Fruit fly (Drosophila melanogaster): Measurements from ENCODE around the gene CG1737.

The CG1737 gene

dm6 chrX:11369374-11369773 is 19.0 kb downstream of the CG1737 start, which contains the start of gene dlg1 (continued):
- TF ChIP-seq CG17186 (GFP tag; optimal IDR thresholded peaks at IDR 0.05) (peak; percentile 4), Dp (GFP tag; optimal IDR thresholded peaks at IDR 0.05) (peak; percentile 73), Elba2 (GFP tag; optimal IDR thresholded peaks at IDR 0.05) (peak; percentile 63), sd (tag; optimal IDR thresholded peaks at IDR 0.05) (peak; percentile 30), CG2712 (tag; optimal IDR thresholded peaks at IDR 0.05) (peak; percentile 10), vnd (GFP tag; IDR thresholded peaks at IDR 0.05; ENCODE audit: partially characterized antibody) (peak; percentile 56; the same call in 2 of the 3 replicates), bigmax (GFP tag; optimal IDR thresholded peaks at IDR 0.05) (peak; percentile 53), CG32532 (GFP tag; IDR thresholded peaks at IDR 0.05) (no peak), knrl (GFP tag; IDR thresholded peaks at IDR 0.05; ENCODE audit: partially characterized antibody) (peak; percentile 72), Bgb (GFP tag; IDR thresholded peaks at IDR 0.05; ENCODE audit: partially characterized antibody) (peak; percentile 65), CG1792 (GFP tag; optimal IDR thresholded peaks at IDR 0.05) (no peak), unc-4 (GFP tag; IDR thresholded peaks at IDR 0.05; ENCODE audit: partially characterized antibody) (peak; percentile 70), hbn (GFP tag; IDR thresholded peaks at IDR 0.05; ENCODE audit: partially characterized antibody) (peak; percentile 58), MBD-R2 (GFP tag; IDR thresholded peaks at IDR 0.05) (peak; percentile 56), Sin3A (optimal IDR thresholded peaks at IDR 0.05) (peak; percentile 8), CG17912 (GFP tag; optimal IDR thresholded peaks at IDR 0.05) (no peak), Trl (optimal IDR thresholded peaks at IDR 0.05) (no peak), Trl (GFP tag; optimal IDR thresholded peaks at IDR 0.05) (no peak), Nf-YC (tag; optimal IDR thresholded peaks at IDR 0.05) (peak; percentile 57), Sox100B (GFP tag; optimal IDR thresholded peaks at IDR 0.05) (no peak), zen (tag; optimal IDR thresholded peaks at IDR 0.05) (peak; percentile 11), CG13287 (GFP tag; IDR thresholded peaks at IDR 0.05; ENCODE audit: partially characterized antibody) (peak; percentile 78), BEAF-32 (GFP tag; optimal IDR thresholded peaks at IDR 0.05) (peak; percentile 69), Dll (GFP tag; IDR thresholded peaks at IDR 0.05; ENCODE audit: partially characterized antibody) (peak; percentile 82), Doc2 (GFP tag; IDR thresholded peaks at IDR 0.05) (no peak), mld (GFP tag; IDR thresholded peaks at IDR 0.05; ENCODE audit: partially characterized antibody) (peak; percentile 50; the same call in 1 of the 3 replicates), CG7963 (GFP tag; IDR thresholded peaks at IDR 0.05; ENCODE audit: partially characterized antibody) (0 out of 3 replicates have a peak, but pooled peaks have one; percentile 6), CG14710 (tag; optimal IDR thresholded peaks at IDR 0.05) (peak; percentile 43), bbx (GFP tag; IDR thresholded peaks at IDR 0.05; ENCODE audit: partially characterized antibody) (peak; percentile 55), Pdp1 (GFP tag; optimal IDR thresholded peaks at IDR 0.05) (peak in 1 of 2 experiments; percentile 52), sna (GFP tag; IDR thresholded peaks at IDR 0.05; ENCODE audit: partially characterized antibody) (peak; percentile 56), CG15514 (GFP tag; optimal IDR thresholded peaks at IDR 0.05) (peak; percentile 97), Dref (GFP tag; IDR thresholded peaks at IDR 0.05) (peak; percentile 56), CG1602 (GFP tag; optimal IDR thresholded peaks at IDR 0.05) (no peak), CG3995 (GFP tag; optimal IDR thresholded peaks at IDR 0.05) (peak; percentile 73), lilli (GFP tag; optimal IDR thresholded peaks at IDR 0.05) (peak; percentile 8), chinmo (GFP tag; IDR thresholded peaks at IDR 0.05; ENCODE audit: partially characterized antibody) (0 out of 4 replicates have a peak, but pooled peaks have one; percentile 49), ato (GFP tag; IDR thresholded peaks at IDR 0.05; ENCODE audit: partially characterized antibody) (peak; percentile 34; the same call in 1 of the 2 replicates), sens (GFP tag) (peak; percentile 55), trem (tag; optimal IDR thresholded peaks at IDR 0.05) (peak; percentile 37), Fer1 (GFP tag; optimal IDR thresholded peaks at IDR 0.05) (no peak), CG16813 (GFP tag; IDR thresholded peaks at IDR 0.05; ENCODE audit: partially characterized antibody) (peak; percentile 67), insv (GFP tag; optimal IDR thresholded peaks at IDR 0.05) (peak; percentile 94 to 99), Sry-δ (GFP tag; optimal IDR thresholded peaks at IDR 0.05) (peak; percentile 35), CG12659 (GFP tag; optimal IDR thresholded peaks at IDR 0.05) (peak; percentile 25), CG6791 (GFP tag; IDR thresholded peaks at IDR 0.05; ENCODE audit: partially characterized antibody) (peak; percentile 49; the same call in 1 of the 3 replicates), stc (GFP tag; IDR thresholded peaks at IDR 0.05) (no peak), zen2 (GFP tag; IDR thresholded peaks at IDR 0.05; ENCODE audit: partially characterized antibody) (peak; percentile 10; the same call in 1 of the 3 replicates)
